Worm (Caenorhabditis elegans): Measurements from ENCODE around the gene Y57G11C.51.

The Y57G11C.51 gene

ce11 chrIV:14792602-14793232 lies 18.4 kb upstream of the Y57G11C.51 start, which contains the start of gene gdi-1 (continued):
- TF ChIP-seq snpc-1.1 (tag; optimal IDR thresholded peaks at IDR 0.05; ENCODE audit: insufficient read depth) = peak; percentile 9

DNA sequence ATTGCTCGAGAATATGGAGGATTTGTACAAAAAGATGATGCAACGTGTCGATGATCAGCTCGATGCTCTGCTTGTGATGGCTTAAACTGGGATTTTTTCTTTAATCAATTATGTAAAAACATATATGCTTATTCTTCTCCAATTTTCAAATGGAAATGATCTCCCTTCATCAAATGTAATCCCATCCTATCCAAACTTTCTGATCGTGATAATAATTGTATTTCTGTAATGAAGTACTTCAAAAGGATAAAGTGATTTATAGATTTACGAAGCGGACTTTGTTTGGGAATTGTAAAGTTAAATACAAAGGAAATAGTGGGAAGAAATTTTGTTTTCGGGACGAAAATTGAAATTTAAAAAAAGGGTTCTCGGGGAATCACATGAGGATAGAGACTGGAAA lies 16.2 kb upstream of the Y57G11C.51 start:
- no peak for TF ChIP-seq B0019.2 (GFP tag; conservative IDR thresholded peaks at IDR 0.05)
- TF ChIP-seq attf-6 (GFP tag; IDR thresholded peaks at IDR 0.05) = peak; percentile 95
- peak; percentile 72 for TF ChIP-seq snpc-4 (GFP tag; optimal IDR thresholded peaks at IDR 0.05)
- TF ChIP-seq snpc-4 (tag; optimal IDR thresholded peaks at IDR 0.05) = peak in 3 of 4 experiments; percentile 20 to 90 (median 45)
- no peak for TF ChIP-seq ama-1 (optimal IDR thresholded peaks at IDR 0.05)
- TF ChIP-seq ama-1 (GFP tag; optimal IDR thresholded peaks at IDR 0.05) = peak in 1 of 2 experiments; percentile 47
- TF ChIP-seq tbp1 (GFP tag; optimal IDR thresholded peaks at IDR 0.05) = peak; percentile 35
- no peak for TF ChIP-seq F23B12.7 (tag; optimal IDR thresholded peaks at IDR 0.05; ENCODE audit: insufficient read depth)
- TF ChIP-seq hlh-26 (GFP tag; conservative IDR thresholded peaks at IDR 0.05) = no peak
- TF ChIP-seq aptf-3 (GFP tag; IDR thresholded peaks at IDR 0.05) = no peak
- TF ChIP-seq madf-6 (GFP tag; IDR thresholded peaks at IDR 0.05) = no peak
- 0 out of 2 replicates have a peak, but pooled peaks have one; percentile 26 for TF ChIP-seq ekl-4 (GFP tag; IDR thresholded peaks at IDR 0.05)
- TF ChIP-seq snpc-1.3 (tag; optimal IDR thresholded peaks at IDR 0.05; ENCODE audit: insufficient read depth) = peak; percentile 61
- TF ChIP-seq bed-1 (GFP tag; IDR thresholded peaks at IDR 0.05) = no peak
- TF ChIP-seq C17E4.6 (GFP tag; IDR thresholded peaks at IDR 0.05) = no peak
- TF ChIP-seq him-1 (tag; optimal IDR thresholded peaks at IDR 0.05) = peak; percentile 73
- peak; percentile 10; the same call in 1 of the 2 replicates for TF ChIP-seq hmg-1.2 (GFP tag; IDR thresholded peaks at IDR 0.05)
- TF ChIP-seq snpc-1.1 (tag; optimal IDR thresholded peaks at IDR 0.05; ENCODE audit: insufficient read depth) = peak; percentile 31
- TF ChIP-seq Y67H2A.10 (GFP tag; conservative IDR thresholded peaks at IDR 0.05) = 0 out of 2 replicates have a peak, but pooled peaks have one; percentile 28
- no peak for TF ChIP-seq ztf-22 (GFP tag; optimal IDR thresholded peaks at IDR 0.05)
- peak; percentile 35 for TF ChIP-seq die-1 (tag; optimal IDR thresholded peaks at IDR 0.05)
- TF ChIP-seq tlf-1 (GFP tag; optimal IDR thresholded peaks at IDR 0.05) = peak; percentile 38
- no peak for TF ChIP-seq cebp-1 (GFP tag; IDR thresholded peaks at IDR 0.05)
- TF ChIP-seq cebp-1 (tag; optimal IDR thresholded peaks at IDR 0.05) = peak; percentile 25
- peak; percentile 0 for TF ChIP-seq lsl-1 (GFP tag; optimal IDR thresholded peaks at IDR 0.05)
- peak; percentile 76 for TF ChIP-seq Y79H2A.3 (GFP tag; conservative IDR thresholded peaks at IDR 0.05)
- no peak for TF ChIP-seq lag-1 (GFP tag; IDR thresholded peaks at IDR 0.05)
- peak; percentile 68; the same call in 1 of the 2 replicates for TF ChIP-seq Y95B8A.8 (GFP tag; IDR thresholded peaks at IDR 0.05)
- TF ChIP-seq athp-1 (tag; optimal IDR thresholded peaks at IDR 0.05) = peak; percentile 31
- no peak for TF ChIP-seq tbx-9 (tag; optimal IDR thresholded peaks at IDR 0.05; ENCODE audit: borderline replicate concordance)
- TF ChIP-seq mes-4 (tag; optimal IDR thresholded peaks at IDR 0.05) = peak; percentile 12
- peak; percentile 26 for TF ChIP-seq somi-1 (GFP tag; optimal IDR thresholded peaks at IDR 0.05)
- peak in 1 of 2 experiments; percentile 32 for TF ChIP-seq rec-8 (tag; optimal IDR thresholded peaks at IDR 0.05)
- TF ChIP-seq zfh-2 (GFP tag; conservative IDR thresholded peaks at IDR 0.05) = no peak
- peak in 1 of 2 experiments; percentile 20 for TF ChIP-seq let-607 (tag; optimal IDR thresholded peaks at IDR 0.05)
- TF ChIP-seq pbrm-1 (GFP tag; IDR thresholded peaks at IDR 0.05) = 0 out of 2 replicates have a peak, but pooled peaks have one; percentile 7
- TF ChIP-seq lin-35 (GFP tag; optimal IDR thresholded peaks at IDR 0.05) = peak in 1 of 3 experiments; percentile 62
- peak; percentile 7 for TF ChIP-seq lin-40 (tag; optimal IDR thresholded peaks at IDR 0.05)
- 0 out of 2 replicates have a peak, but pooled peaks have one; percentile 3 for TF ChIP-seq Y56A3A.18 (GFP tag; IDR thresholded peaks at IDR 0.05)
- TF ChIP-seq rcor-1 (GFP tag; IDR thresholded peaks at IDR 0.05) = no peak
- TF ChIP-seq ztf-25 (GFP tag; IDR thresholded peaks at IDR 0.05) = no peak
- no peak for TF ChIP-seq F57A8.1 (GFP tag; optimal IDR thresholded peaks at IDR 0.05)
- no peak for TF ChIP-seq nfya-1 (tag; optimal IDR thresholded peaks at IDR 0.05; ENCODE audit: borderline replicate concordance, insufficient read depth)
- TF ChIP-seq F39B2.1 (GFP tag; IDR thresholded peaks at IDR 0.05) = no peak

Measured in whole organism, young adult.